Worm (Caenorhabditis elegans): Measurements from ENCODE around the gene arc-1.
A peak's percentile ranks its signal among the peaks of the same experiment; 100 is the strongest.
"Not testable (repeated sequence)": the region's sequence is repeated elsewhere in the genome, so short reads cannot be mapped to it uniquely, and the experiment has no call there.

arc-1 gene

DNA sequence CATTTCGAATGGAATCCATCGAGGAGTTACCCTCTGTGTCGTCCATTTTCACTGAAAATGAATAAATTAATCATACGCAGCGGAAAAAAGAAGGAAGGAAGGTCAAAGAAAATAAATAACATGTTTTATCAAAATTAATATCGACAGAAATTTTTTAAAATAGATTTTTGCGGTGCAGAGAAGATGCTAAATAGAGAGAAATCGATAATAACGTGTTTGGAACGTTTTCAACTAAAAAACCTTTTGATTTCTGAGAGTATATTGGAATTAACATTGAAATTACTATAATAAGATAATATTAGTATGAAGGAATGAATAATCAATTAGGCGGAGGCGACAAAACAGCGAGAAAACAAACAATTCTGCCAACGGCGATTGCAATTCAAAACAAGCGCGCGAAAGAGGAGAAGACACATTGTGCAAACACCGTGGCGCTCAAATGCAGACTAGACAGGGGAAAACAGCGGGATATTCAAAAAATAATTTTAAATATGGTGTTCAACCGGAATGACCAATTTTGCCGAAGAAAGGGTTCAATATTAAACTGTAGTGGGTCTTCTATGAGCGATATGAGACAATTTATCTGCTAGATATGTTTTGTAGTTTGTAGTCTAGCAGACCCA is 41.8 kb downstream of the arc-1 start, which contains the start of gene wee-1.3 (continued):
- TF ChIP-seq ceh-6 (GFP tag; optimal IDR thresholded peaks at IDR 0.05) (no peak), lim-6 (tag; optimal IDR thresholded peaks at IDR 0.05) (no peak), hlh-6 (tag; optimal IDR thresholded peaks at IDR 0.05) (no peak), ceh-48 (tag; optimal IDR thresholded peaks at IDR 0.05) (no peak), fkh-6 (tag; optimal IDR thresholded peaks at IDR 0.05) (no peak), ceh-14 (tag; optimal IDR thresholded peaks at IDR 0.05) (peak; percentile 24), odd-2 (tag; optimal IDR thresholded peaks at IDR 0.05) (no peak), ceh-2 (tag; optimal IDR thresholded peaks at IDR 0.05) (peak; percentile 10), hlh-15 (tag; optimal IDR thresholded peaks at IDR 0.05) (no peak), nhr-11 (tag; optimal IDR thresholded peaks at IDR 0.05) (peak; percentile 35), ceh-31 (tag; optimal IDR thresholded peaks at IDR 0.05) (peak; percentile 54), F13H6.1 (tag; optimal IDR thresholded peaks at IDR 0.05) (no peak), tbx-7 (tag; optimal IDR thresholded peaks at IDR 0.05) (no peak), ttx-3 (tag; optimal IDR thresholded peaks at IDR 0.05) (no peak), T23F11.4 (GFP tag; optimal IDR thresholded peaks at IDR 0.05) (no peak), madf-2 (tag; optimal IDR thresholded peaks at IDR 0.05) (no peak), ceh-45 (GFP tag; IDR thresholded peaks at IDR 0.05) (no peak), unc-86 (tag; optimal IDR thresholded peaks at IDR 0.05) (no peak), fax-1 (tag; optimal IDR thresholded peaks at IDR 0.05) (no peak), nhr-232 (tag; optimal IDR thresholded peaks at IDR 0.05) (no peak), ceh-9 (tag; optimal IDR thresholded peaks at IDR 0.05) (no peak), che-1 (tag; optimal IDR thresholded peaks at IDR 0.05) (no peak), ceh-34 (tag; optimal IDR thresholded peaks at IDR 0.05) (peak; percentile 64), ama-1 (optimal IDR thresholded peaks at IDR 0.05) (no peak), sdc-2 (tag; optimal IDR thresholded peaks at IDR 0.05) (no peak), ceh-22 (tag; optimal IDR thresholded peaks at IDR 0.05) (no peak), unc-55 (GFP tag; optimal IDR thresholded peaks at IDR 0.05) (no peak), pax-1 (tag; optimal IDR thresholded peaks at IDR 0.05) (peak; percentile 5), K02D7.2 (tag; optimal IDR thresholded peaks at IDR 0.05) (no peak), ref-2 (tag; optimal IDR thresholded peaks at IDR 0.05) (peak; percentile 53), rnt-1 (tag; optimal IDR thresholded peaks at IDR 0.05) (no peak)

- TF ChIP-seq lin-11 (tag; optimal IDR thresholded peaks at IDR 0.05) (no peak), ceh-30 (tag; optimal IDR thresholded peaks at IDR 0.05) (no peak), che-1 (tag; optimal IDR thresholded peaks at IDR 0.05) (no peak), unc-86 (tag; optimal IDR thresholded peaks at IDR 0.05) (no peak), hlh-15 (tag; optimal IDR thresholded peaks at IDR 0.05) (no peak), hlh-13 (GFP tag; optimal IDR thresholded peaks at IDR 0.05) (no peak), ceh-45 (GFP tag; IDR thresholded peaks at IDR 0.05) (no peak), nfya-1 (tag; optimal IDR thresholded peaks at IDR 0.05) (no peak), ceh-2 (tag; optimal IDR thresholded peaks at IDR 0.05) (no peak), ref-2 (tag; optimal IDR thresholded peaks at IDR 0.05) (no peak), madf-2 (tag; optimal IDR thresholded peaks at IDR 0.05) (no peak), ceh-19 (GFP tag; optimal IDR thresholded peaks at IDR 0.05) (no peak), K02D7.2 (tag; optimal IDR thresholded peaks at IDR 0.05) (no peak), nhr-11 (tag; optimal IDR thresholded peaks at IDR 0.05) (no peak), sox-4 (tag; optimal IDR thresholded peaks at IDR 0.05) (no peak), T23F11.4 (GFP tag; optimal IDR thresholded peaks at IDR 0.05) (no peak), dmd-4 (tag; optimal IDR thresholded peaks at IDR 0.05; ENCODE audit: borderline replicate concordance) (no peak)
Observed at ce11 chrII:9717904-9718303, 43.1 kb downstream of the arc-1 start, which contains the start of gene Y53C12A.6. TSS of gene Y53C12A.6 (minus strand) at chrII:9718004.

DNA sequence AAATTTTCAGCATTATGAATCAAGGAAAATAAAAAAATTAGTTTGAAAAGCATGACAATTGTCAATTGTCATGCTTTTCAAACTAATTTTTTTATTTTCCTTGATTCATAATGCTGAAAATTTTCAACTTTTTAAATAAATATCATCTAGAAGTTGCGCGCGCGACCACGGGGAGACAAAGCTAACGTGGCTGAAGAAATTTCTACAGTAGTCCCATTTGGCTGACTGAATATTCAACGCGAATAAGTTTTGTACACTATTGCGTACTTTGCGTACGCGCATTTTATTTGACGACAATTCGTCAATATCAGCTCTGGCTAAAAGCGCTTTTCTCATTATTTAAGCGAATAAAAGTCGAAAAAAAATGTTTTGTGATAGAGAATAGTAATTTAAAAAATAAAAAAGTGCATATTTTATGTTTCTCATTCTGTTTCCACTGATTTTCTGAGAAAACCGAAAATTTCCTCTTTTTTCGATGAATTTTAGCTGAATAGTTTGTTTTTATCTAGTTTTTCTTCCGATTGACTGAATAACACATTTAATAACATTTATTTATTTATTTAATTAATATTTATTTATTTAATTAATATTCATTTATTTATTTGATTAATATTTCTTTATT is 44.0 kb downstream of the arc-1 start, which contains the start of gene Y53C12A.11:
TSS of gene Y53C12A.11 (minus strand) at position 68 of the 622 bp plus-strand sequence.
- TF ChIP-seq pat-9, sdc-2, ceh-34 (tag; optimal IDR thresholded peaks at IDR 0.05): not testable (repeated sequence)
